Worm (Caenorhabditis elegans) whole organism, young adult: ENCODE results near the gene fbxb-50.
"Not testable (repeated sequence)": the region's sequence is repeated elsewhere in the genome, so short reads cannot be mapped to it uniquely, and the experiment has no call there.

Experiments
- B0261.1 ChIP-seq: sonication (generic microtip); optimal IDR thresholded peaks from 2 replicates; lab custom pipeline; 2016; ENCODE audit warnings: mild to moderate bottlenecking, missing genetic modification characterization, moderate library complexity, missing compliant biosample characterization
- F57A8.1 ChIP-seq: fragments of 200-800 bp; sonication (Bioruptor generic); optimal IDR thresholded peaks from 2 replicates; lab custom pipeline; 2018; ENCODE audit warnings: mild to moderate bottlenecking, missing genetic modification characterization, moderate library complexity, missing compliant biosample characterization
- Y53F4B.3 ChIP-seq: fragments of 200-800 bp; sonication (Bioruptor generic); IDR thresholded peaks from 2 replicates; pipeline ENCODE4 v1.3.6; 2022; ENCODE audit warnings: missing genetic modification reagents, missing genetic modification characterization, missing compliant biosample characterization
- attf-3 ChIP-seq: fragments of 200-800 bp; sonication (Bioruptor generic); conservative IDR thresholded peaks from 2 replicates; pipeline ENCODE4 v1.3.6; 2022; ENCODE audit warnings: missing genetic modification reagents, missing genetic modification characterization, missing compliant biosample characterization
- die-1 ChIP-seq: sonication (generic microtip); optimal IDR thresholded peaks from 2 replicates; lab custom pipeline; 2016; ENCODE audit warnings: missing genotype, mild to moderate bottlenecking, missing genetic modification characterization, missing compliant biosample characterization
- efl-1 ChIP-seq: fragments of 150-350 bp; optimal IDR thresholded peaks from 2 replicates; lab custom pipeline; 2014; ENCODE audit warnings: missing biosample characterization, missing genetic modification reagents, missing genetic modification characterization
- egrh-3 ChIP-seq: fragments of 200-800 bp; sonication (Bioruptor generic); IDR thresholded peaks from 2 replicates; pipeline ENCODE4 v1.3.6; 2022; ENCODE audit warnings: missing genetic modification reagents, missing genetic modification characterization, missing compliant biosample characterization
- gei-17 ChIP-seq: fragments of 200-800 bp; sonication (Bioruptor generic); optimal IDR thresholded peaks from 2 replicates; lab custom pipeline; 2018; ENCODE audit warnings: mild to moderate bottlenecking, missing genetic modification characterization, missing compliant biosample characterization
- lsl-1 ChIP-seq: fragments of 200-800 bp; sonication (Bioruptor generic); optimal IDR thresholded peaks from 2 replicates; lab custom pipeline; 2018; ENCODE audit warnings: mild to moderate bottlenecking, missing genetic modification characterization, moderate library complexity, missing compliant biosample characterization
- nfyb-1 ChIP-seq: fragments of 200-800 bp; sonication (Bioruptor generic); IDR thresholded peaks from 2 replicates; pipeline ENCODE4 v1.3.6; 2022; ENCODE audit warnings: missing genetic modification reagents, missing genetic modification characterization, missing compliant biosample characterization
- sea-2 ChIP-seq: fragments of 200-800 bp; sonication (Bioruptor generic); IDR thresholded peaks from 2 replicates; pipeline ENCODE4 v1.3.6; 2022; ENCODE audit warnings: missing genetic modification characterization, missing compliant biosample characterization
- xnd-1 ChIP-seq: sonication (generic microtip); optimal IDR thresholded peaks from 2 replicates; lab custom pipeline; 2016; ENCODE audit warnings: missing genotype, missing genetic modification reagents, missing genetic modification characterization, missing compliant biosample characterization

- TF ChIP-seq die-1; egrh-3 (GFP tag; lab: Robert Waterston, UW); attf-3 (GFP tag; lab: Robert Waterston, UW); lsl-1 (GFP tag; lab: Kevin White, UChicago); F57A8.1 (GFP tag; lab: Kevin White, UChicago); Y53F4B.3; B0261.1; xnd-1 (tag; lab: Kevin White, UChicago); gei-17 (GFP tag; lab: Kevin White, UChicago); nfyb-1 (GFP tag; lab: Robert Waterston, UW); sea-2 (GFP tag; lab: Robert Waterston, UW); efl-1 (GFP tag; lab: Kevin White, UChicago): not testable (repeated sequence)
Measured at ce11 chrII:1540628-1541027, 15.6 kb upstream of the fbxb-50 start, which contains the start of gene poml-4.
